Fruit fly (Drosophila melanogaster) whole organism, adult: Measurements from ENCODE around the gene CG7276.
A peak's percentile ranks its signal among the peaks of the same experiment; 100 is the strongest.

Experiments
- CG11617 ChIP-seq: fragments of 200-800 bp; sonication (Bioruptor generic); optimal IDR thresholded peaks from 2 replicates; lab custom pipeline; 2017; ENCODE audit warnings: mild to moderate bottlenecking, missing biosample characterization, missing genetic modification reagents, missing genetic modification characterization
- CG12768 ChIP-seq: fragments of 200-800 bp; sonication (Bioruptor generic); optimal IDR thresholded peaks from 2 replicates; lab custom pipeline; 2017; ENCODE audit warnings: missing biosample characterization, missing genetic modification characterization, mild to moderate bottlenecking, moderate library complexity, missing genetic modification reagents
- CG14711 ChIP-seq: fragments of 200-800 bp; sonication (Bioruptor generic); optimal IDR thresholded peaks from 2 replicates; lab custom pipeline; 2018; ENCODE audit warnings: missing biosample characterization, mild to moderate bottlenecking, missing genetic modification characterization, moderate library complexity
- CG1620 ChIP-seq: fragments of 200-800 bp; sonication (Bioruptor generic); optimal IDR thresholded peaks from 2 replicates; lab custom pipeline; 2016; ENCODE audit warnings: missing biosample characterization, missing genetic modification characterization
- CG33017 ChIP-seq: fragments of 200-800 bp; sonication (Bioruptor generic); optimal IDR thresholded peaks from 2 replicates; lab custom pipeline; 2018; ENCODE audit warnings: missing biosample characterization, mild to moderate bottlenecking, missing genetic modification characterization, moderate library complexity
- CG5204 ChIP-seq: fragments of 200-800 bp; sonication (Bioruptor generic); optimal IDR thresholded peaks from 2 replicates; lab custom pipeline; 2016; ENCODE audit warnings: missing biosample characterization, missing genetic modification characterization
- CG7045 ChIP-seq: fragments of 200-800 bp; sonication (Bioruptor generic); optimal IDR thresholded peaks from 2 replicates; lab custom pipeline; 2017; ENCODE audit warnings: missing biosample characterization, mild to moderate bottlenecking, missing genetic modification characterization
- CG7101 ChIP-seq: fragments of 200-800 bp; sonication (Bioruptor generic); optimal IDR thresholded peaks from 2 replicates; lab custom pipeline; 2018; ENCODE audit warnings: missing biosample characterization, mild to moderate bottlenecking, missing genetic modification characterization, moderate library complexity
- Clk ChIP-seq: fragments of 200-800 bp; sonication (Bioruptor generic); optimal IDR thresholded peaks from 2 replicates; lab custom pipeline; 2017; ENCODE audit warnings: missing biosample characterization, missing genetic modification characterization
- Crg-1 ChIP-seq: fragments of 200-800 bp; sonication (Bioruptor generic); optimal IDR thresholded peaks from 2 replicates; lab custom pipeline; 2016; ENCODE audit warnings: missing biosample characterization, missing genetic modification characterization
- Hr96 ChIP-seq: fragments of 200-800 bp; sonication (Bioruptor generic); optimal IDR thresholded peaks from 2 replicates; lab custom pipeline; 2016; ENCODE audit warnings: missing biosample characterization, missing genetic modification characterization
- Mnt ChIP-seq: fragments of 200-800 bp; sonication (Bioruptor generic); optimal IDR thresholded peaks from 2 replicates; lab custom pipeline; 2016; ENCODE audit warnings: missing biosample characterization, mild to moderate bottlenecking, missing genetic modification characterization
- bab1 ChIP-seq: fragments of 200-800 bp; sonication (Bioruptor generic); optimal IDR thresholded peaks from 3 replicates; lab custom pipeline; 2019; ENCODE audit warnings: missing biosample characterization, mild to moderate bottlenecking, missing genetic modification characterization, moderate library complexity
- cic ChIP-seq: fragments of 200-800 bp; sonication (Bioruptor generic); optimal IDR thresholded peaks from 2 replicates; lab custom pipeline; 2017; ENCODE audit warnings: missing biosample characterization, mild to moderate bottlenecking, missing genetic modification characterization, moderate library complexity
- cnc ChIP-seq, 2 experiments: fragments of >200 bp; optimal IDR thresholded peaks; 2 replicates each; lab custom pipeline; 2017
- kay ChIP-seq: fragments of 200-800 bp; sonication (Bioruptor generic); peaks from one replicate; lab custom pipeline; 2016; ENCODE audit warnings: missing biosample characterization, missing genetic modification characterization, borderline replicate concordance
- ovo ChIP-seq: fragments of 200-800 bp; sonication (Bioruptor generic); optimal IDR thresholded peaks from 2 replicates; lab custom pipeline; 2016; ENCODE audit warnings: missing biosample characterization, missing genetic modification characterization
- pad ChIP-seq: fragments of 200-800 bp; sonication (Bioruptor generic); optimal IDR thresholded peaks from 3 replicates; lab custom pipeline; 2017; ENCODE audit warnings: missing biosample characterization, missing genetic modification characterization, mild to moderate bottlenecking, moderate library complexity, missing genetic modification reagents
- tj ChIP-seq: fragments of 200-800 bp; sonication (Bioruptor generic); optimal IDR thresholded peaks from 3 replicates; lab custom pipeline; 2017; ENCODE audit warnings: missing biosample characterization, mild to moderate bottlenecking, missing genetic modification characterization, moderate library complexity

Gene CG7276

DNA sequence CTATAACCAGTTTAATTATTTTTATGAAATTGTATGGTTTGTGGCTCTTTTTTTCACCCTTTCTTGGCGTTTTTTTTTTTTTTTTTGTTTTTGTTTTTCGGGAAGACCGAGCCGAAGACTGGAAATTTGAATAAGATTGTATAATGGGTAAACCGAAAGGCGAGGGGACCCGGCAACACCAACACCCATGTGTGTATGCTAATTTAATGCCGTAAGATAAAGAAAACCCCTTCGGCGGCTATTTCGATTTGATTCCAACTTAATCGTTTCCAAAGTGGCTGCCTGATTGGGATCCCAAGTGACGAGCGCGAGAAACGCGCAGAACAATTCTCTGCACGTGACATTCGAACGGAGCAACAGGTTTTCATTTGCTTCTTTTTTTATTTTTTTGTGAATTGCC lies 45.5 kb downstream of the CG7276 start:
- no peak for TF ChIP-seq CG1620 (GFP tag; lab: Kevin White, UChicago)
- no peak for TF ChIP-seq CG12768
- no peak for TF ChIP-seq ovo
- no peak for TF ChIP-seq cnc (optimal IDR thresholded peaks at IDR 0.05; lab: Kevin White, UChicago)
- no peak for TF ChIP-seq bab1 (GFP tag; lab: Kevin White, UChicago)
- TF ChIP-seq CG11617 (GFP tag; lab: Kevin White, UChicago) = no peak
- TF ChIP-seq cic (GFP tag; lab: Kevin White, UChicago) = no peak
- TF ChIP-seq Crg-1 (GFP tag; lab: Kevin White, UChicago) = no peak
- no peak for TF ChIP-seq kay (GFP tag; lab: Kevin White, UChicago)
- no peak for TF ChIP-seq CG14711 (tag; lab: Kevin White, UChicago)
- TF ChIP-seq CG7101 = no peak
- TF ChIP-seq CG7045 (GFP tag; lab: Kevin White, UChicago) = no peak
- no peak for TF ChIP-seq CG33017 (tag; lab: Kevin White, UChicago)
- no peak for TF ChIP-seq Mnt (GFP tag; lab: Kevin White, UChicago)
- TF ChIP-seq CG5204 (GFP tag; lab: Kevin White, UChicago) = no peak
- no peak for TF ChIP-seq tj (GFP tag; lab: Kevin White, UChicago)
- TF ChIP-seq pad (GFP tag; lab: Kevin White, UChicago) = no peak
- TF ChIP-seq Clk (GFP tag; lab: Kevin White, UChicago) = no peak
- TF ChIP-seq Hr96 = no peak

DNA sequence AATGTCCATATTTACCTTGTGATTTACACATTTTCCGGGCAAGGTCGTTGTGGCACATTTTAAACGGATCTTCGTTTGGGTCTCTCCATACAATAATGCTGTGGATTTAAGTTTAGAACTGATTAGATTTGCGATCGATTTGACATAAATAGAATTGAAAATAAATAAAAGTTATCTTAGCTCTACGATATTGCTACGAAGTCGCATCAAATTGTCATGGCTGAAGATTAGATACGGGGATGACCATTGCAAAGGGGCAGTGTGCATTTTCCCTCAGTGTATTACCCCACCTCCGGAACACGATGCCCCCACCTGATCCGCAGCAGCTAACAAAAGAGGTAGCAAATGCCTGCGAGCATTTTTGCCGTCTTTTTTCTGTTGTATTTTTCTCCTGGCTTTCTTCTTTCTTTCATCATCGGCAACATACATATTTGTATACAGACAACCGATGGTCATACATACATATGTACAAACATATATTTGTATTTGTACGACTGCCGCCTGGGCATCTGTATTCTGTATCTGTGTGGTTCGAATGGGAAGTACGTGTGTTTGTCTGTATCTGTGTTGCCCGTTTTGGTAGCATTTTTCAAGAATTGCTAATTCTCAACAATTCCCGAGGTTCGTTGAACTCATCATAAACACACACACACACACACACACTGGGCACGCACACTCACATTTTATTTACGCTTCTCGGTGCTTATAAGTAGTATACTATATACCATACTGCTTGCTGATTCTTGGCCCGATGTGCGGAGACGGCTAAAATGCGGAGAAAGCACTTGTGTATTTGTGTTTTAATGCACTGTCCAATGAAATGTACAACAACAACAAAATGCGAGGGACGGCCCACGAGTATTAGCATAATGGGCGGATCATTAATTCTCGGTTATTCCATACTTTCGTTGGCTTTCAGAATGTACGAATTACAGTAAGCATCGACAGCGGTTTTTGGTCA lies 46.7 kb downstream of the CG7276 start:
- TF ChIP-seq tj (GFP tag; lab: Kevin White, UChicago) = peak; percentile 95
- TF ChIP-seq Clk (GFP tag; lab: Kevin White, UChicago) = no peak
- no peak for TF ChIP-seq CG5204 (GFP tag; lab: Kevin White, UChicago)
- no peak for TF ChIP-seq bab1 (GFP tag; lab: Kevin White, UChicago)
- no peak for TF ChIP-seq CG12768

DNA sequence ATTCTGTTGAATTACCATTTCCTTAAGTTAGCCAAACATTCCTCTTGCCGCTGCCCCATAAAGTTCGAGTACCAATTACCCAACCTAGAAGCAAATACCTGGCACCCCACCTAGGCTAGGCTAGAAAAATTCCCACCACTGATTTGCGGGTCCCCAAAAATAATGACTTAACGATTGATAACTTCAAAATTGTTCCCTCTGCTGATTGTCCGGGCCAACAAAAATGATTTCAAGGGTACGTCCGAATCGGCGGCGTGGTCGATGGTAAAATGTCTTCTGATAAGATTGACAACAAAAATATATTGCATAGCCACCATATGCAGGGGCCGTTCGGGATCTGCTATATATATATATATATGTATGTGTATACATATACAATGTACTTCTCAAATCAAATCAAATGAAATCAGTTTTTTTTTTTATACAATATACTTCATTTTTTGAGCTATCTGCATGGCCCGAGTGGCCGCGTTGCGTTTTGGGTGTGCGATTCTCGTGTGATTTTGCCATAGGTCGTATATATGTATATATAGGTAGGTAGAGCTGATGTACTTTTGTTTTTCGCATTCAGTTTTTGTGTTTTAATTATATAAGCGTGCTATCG lies 49.3 kb downstream of the CG7276 start:
- TF ChIP-seq kay (GFP tag; lab: Kevin White, UChicago) (peak; percentile 64), Mnt (GFP tag; lab: Kevin White, UChicago) (no peak), cic (GFP tag; lab: Kevin White, UChicago) (peak; percentile 8)
